Worm (Caenorhabditis elegans) whole organism, L2 larva: ENCODE data around the gene T02B11.9.
"Not testable (repeated sequence)": the region's sequence is repeated elsewhere in the genome, so short reads cannot be mapped to it uniquely, and the experiment has no call there.

ENCODE experiments used
- C34F6.9 ChIP-seq: fragments of 150-350 bp; optimal IDR thresholded peaks from 2 replicates; lab custom pipeline; 2014; ENCODE audit warnings: missing biosample characterization, missing genetic modification characterization
- F13H6.1 ChIP-seq: sonication (generic microtip); optimal IDR thresholded peaks from 2 replicates; lab custom pipeline; 2016; ENCODE audit warnings: missing genetic modification characterization, missing compliant biosample characterization
- ZK546.5 ChIP-seq: sonication (generic microtip); optimal IDR thresholded peaks from 2 replicates; lab custom pipeline; 2017; ENCODE audit warnings: missing biosample characterization, missing genetic modification characterization
- aly-2 ChIP-seq: fragments of 150-350 bp; optimal IDR thresholded peaks from 2 replicates; lab custom pipeline; 2014; ENCODE audit warnings: missing biosample characterization, missing genetic modification characterization
- ceh-82 ChIP-seq: fragments of 150-350 bp; optimal IDR thresholded peaks from 2 replicates; lab custom pipeline; 2014; ENCODE audit warnings: missing biosample characterization, missing genetic modification characterization
- crh-2 ChIP-seq: sonication (generic microtip); optimal IDR thresholded peaks from 2 replicates; lab custom pipeline; 2017; ENCODE audit warnings: missing biosample characterization, missing genetic modification characterization
- elt-1 ChIP-seq: fragments of 150-350 bp; optimal IDR thresholded peaks from 2 replicates; lab custom pipeline; 2014; ENCODE audit warnings: missing biosample characterization, missing genetic modification characterization
- elt-3 ChIP-seq: sonication (generic microtip); optimal IDR thresholded peaks from 2 replicates; lab custom pipeline; 2017; ENCODE audit warnings: missing biosample characterization, missing genetic modification characterization
- fos-1 ChIP-seq: fragments of 150-350 bp; optimal IDR thresholded peaks from 2 replicates; lab custom pipeline; 2014; ENCODE audit warnings: missing biosample characterization, missing genetic modification characterization
- gmeb-1 ChIP-seq: fragments of 150-350 bp; optimal IDR thresholded peaks from 2 replicates; lab custom pipeline; 2014; ENCODE audit warnings: missing biosample characterization, missing genetic modification characterization
- lin-11 ChIP-seq: fragments of 150-350 bp; sonication (generic microtip); optimal IDR thresholded peaks from 2 replicates; lab custom pipeline; 2014; ENCODE audit warnings: missing biosample characterization, missing genetic modification characterization, inconsistent platforms, mixed read lengths
- lin-13 ChIP-seq: fragments of 150-350 bp; optimal IDR thresholded peaks from 2 replicates; lab custom pipeline; 2014; ENCODE audit warnings: missing biosample characterization, missing genetic modification reagents, missing genetic modification characterization
- lin-39 ChIP-seq: fragments of 150-350 bp; optimal IDR thresholded peaks from 2 replicates; lab custom pipeline; 2014; ENCODE audit warnings: missing biosample characterization, missing genetic modification reagents, missing genetic modification characterization
- mab-5 ChIP-seq: fragments of 150-350 bp; optimal IDR thresholded peaks from 2 replicates; lab custom pipeline; 2014; ENCODE audit warnings: missing biosample characterization, missing genetic modification characterization
- mbf-1 ChIP-seq: sonication (generic microtip); optimal IDR thresholded peaks from 2 replicates; lab custom pipeline; 2017; ENCODE audit warnings: missing biosample characterization, missing genetic modification characterization
- mdl-1 ChIP-seq, 2 experiments: fragments of 150-350 bp in 1 of 2; sonication (generic microtip) in 1 of 2; optimal IDR thresholded peaks; 2 replicates each; lab custom pipeline; 2017; ENCODE audit warnings: missing biosample characterization in 2 of 2, missing genetic modification characterization in 2 of 2
- nhr-10 ChIP-seq: sonication (generic microtip); optimal IDR thresholded peaks from 2 replicates; lab custom pipeline; 2017; ENCODE audit warnings: missing biosample characterization, missing genetic modification characterization
- nhr-11 ChIP-seq: fragments of 150-350 bp; optimal IDR thresholded peaks from 2 replicates; lab custom pipeline; 2014; ENCODE audit warnings: missing biosample characterization, missing genetic modification characterization
- nhr-21 ChIP-seq: fragments of 150-350 bp; optimal IDR thresholded peaks from 2 replicates; lab custom pipeline; 2014; ENCODE audit warnings: missing biosample characterization, missing genetic modification characterization
- nhr-23 ChIP-seq: fragments of 150-350 bp; optimal IDR thresholded peaks from 2 replicates; lab custom pipeline; 2014; ENCODE audit warnings: missing biosample characterization, missing genetic modification reagents, missing genetic modification characterization
- nhr-6 ChIP-seq: fragments of 150-350 bp; optimal IDR thresholded peaks from 2 replicates; lab custom pipeline; 2014; ENCODE audit warnings: missing biosample characterization, missing genetic modification characterization
- nhr-77 ChIP-seq: fragments of 150-350 bp; optimal IDR thresholded peaks from 2 replicates; lab custom pipeline; 2014; ENCODE audit warnings: missing biosample characterization, missing genetic modification characterization
- peb-1 ChIP-seq: fragments of 150-350 bp; optimal IDR thresholded peaks from 2 replicates; lab custom pipeline; 2014; ENCODE audit warnings: missing biosample characterization, missing genetic modification characterization
- skn-1 ChIP-seq: sonication (generic microtip); optimal IDR thresholded peaks from 2 replicates; lab custom pipeline; 2017; ENCODE audit warnings: missing biosample characterization, missing genetic modification characterization
- sma-3 ChIP-seq: sonication (generic microtip); optimal IDR thresholded peaks from 2 replicates; lab custom pipeline; 2016; ENCODE audit warnings: missing genetic modification reagents, missing genetic modification characterization, missing compliant biosample characterization
- sma-9 ChIP-seq, 2 experiments: fragments of 150-350 bp in 1 of 2; sonication (generic microtip) in 1 of 2; optimal IDR thresholded peaks; 2 replicates each; lab custom pipeline; 2014 to 2016; ENCODE audit warnings: missing genetic modification characterization in 2 of 2, mild to moderate bottlenecking in 1 of 2, missing biosample characterization in 1 of 2, missing compliant biosample characterization in 1 of 2, missing genetic modification reagents in 1 of 2, moderate library complexity in 1 of 2
- snpc-4 ChIP-seq: fragments of 150-350 bp; optimal IDR thresholded peaks from 2 replicates; lab custom pipeline; 2014; ENCODE audit warnings: missing biosample characterization, missing genetic modification characterization
- unc-55 ChIP-seq: fragments of 150-350 bp; sonication (generic microtip); optimal IDR thresholded peaks from 3 replicates; lab custom pipeline; 2014; ENCODE audit warnings: missing biosample characterization, missing genetic modification reagents, missing genetic modification characterization
- unc-62 ChIP-seq: fragments of 150-350 bp; optimal IDR thresholded peaks from 2 replicates; lab custom pipeline; 2014; ENCODE audit warnings: missing biosample characterization, missing genetic modification reagents, missing genetic modification characterization
- zag-1 ChIP-seq: fragments of 150-350 bp; optimal IDR thresholded peaks from 2 replicates; lab custom pipeline; 2014; ENCODE audit warnings: missing biosample characterization, missing genetic modification characterization
- ztf-1 ChIP-seq: fragments of 200-800 bp; sonication (Bioruptor generic); conservative IDR thresholded peaks from 2 replicates; pipeline ENCODE4 v1.3.6; 2022; ENCODE audit warnings: missing genetic modification characterization, missing compliant biosample characterization
- ztf-11 ChIP-seq: sonication (generic microtip); optimal IDR thresholded peaks from 2 replicates; lab custom pipeline; 2017; ENCODE audit warnings: missing biosample characterization, missing genetic modification characterization

The T02B11.9 gene

DNA sequence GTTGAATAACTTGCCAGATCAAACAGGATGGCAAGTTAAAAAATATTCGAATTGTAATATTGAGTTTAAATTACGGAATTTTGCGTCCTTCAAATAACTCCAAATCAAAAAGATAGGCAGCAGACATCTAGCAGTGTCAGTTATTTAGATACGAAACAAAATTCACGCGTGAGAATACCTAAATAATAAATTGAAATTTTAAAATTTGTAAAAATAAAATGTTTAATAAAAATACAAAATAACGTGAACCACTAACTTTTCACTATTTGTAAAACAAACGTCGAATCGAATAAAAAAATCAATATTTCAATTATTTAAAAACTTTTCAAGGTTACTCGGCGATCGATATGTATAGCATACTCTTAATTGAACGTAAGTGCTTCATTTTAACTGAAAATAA is at the start of gene T02B11.9:
T02B11.9 (plus strand) TSS at position 301 of the 400 bp plus-strand sequence.
- TF ChIP-seq lin-11 (tag; lab: Kevin White, UChicago) (no peak), nhr-6 (tag; lab: Kevin White, UChicago) (no peak), C34F6.9 (tag; lab: Kevin White, UChicago) (no peak), nhr-21 (tag; lab: Kevin White, UChicago) (no peak), fos-1 (no peak), elt-1 (tag; lab: Kevin White, UChicago) (no peak), nhr-23 (tag; lab: Kevin White, UChicago) (no peak), gmeb-1 (tag; lab: Kevin White, UChicago) (no peak), F13H6.1 (tag; lab: Kevin White, UChicago) (no peak), mdl-1 (tag; optimal IDR thresholded peaks at IDR 0.05; lab: Kevin White, UChicago) (no peak), ztf-11 (tag; lab: Kevin White, UChicago) (no peak), mbf-1 (tag; lab: Kevin White, UChicago) (no peak), unc-62 (GFP tag; lab: Kevin White, UChicago) (no peak)
- TF ChIP-seq, all 48 proteins: peak for 0

DNA sequence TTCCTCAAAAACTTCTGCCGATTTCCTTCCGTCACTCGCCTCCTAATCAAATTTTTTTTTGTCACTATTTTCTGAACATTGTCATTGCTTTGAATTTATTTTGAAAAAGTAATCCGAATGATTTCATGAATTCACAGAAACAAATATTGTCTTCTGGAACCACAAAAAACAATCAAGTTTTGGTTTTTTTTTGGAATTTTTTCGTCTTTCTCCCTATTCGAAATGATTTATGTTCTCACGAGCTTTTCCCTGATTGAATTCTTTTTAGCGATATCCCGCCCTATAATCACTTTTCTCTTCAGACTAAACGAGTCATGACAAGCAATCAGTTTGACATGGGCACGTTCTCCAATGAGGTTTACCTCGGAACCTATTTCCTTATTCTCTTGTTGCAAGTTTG is 42.7 kb upstream of the T02B11.9 start, which contains the start of gene F41H8.1:
F41H8.1 (plus strand) TSS at position 301 of the 400 bp plus-strand sequence.
- TF ChIP-seq lin-13 (GFP tag; lab: Kevin White, UChicago), result no peak
- no peak for TF ChIP-seq sma-9 (GFP tag; optimal IDR thresholded peaks at IDR 0.05; lab: Kevin White, UChicago)
- TF ChIP-seq sma-9 (tag; optimal IDR thresholded peaks at IDR 0.05; lab: Kevin White, UChicago), result no peak
- TF ChIP-seq C34F6.9 (tag; lab: Kevin White, UChicago), result no peak
- no peak for TF ChIP-seq lin-39 (tag; lab: Kevin White, UChicago)
- no peak for TF ChIP-seq nhr-23 (tag; lab: Kevin White, UChicago)
- no peak for TF ChIP-seq skn-1 (tag; lab: Kevin White, UChicago)
- TF ChIP-seq nhr-77, result no peak
- no peak for TF ChIP-seq nhr-10 (tag; lab: Kevin White, UChicago)
- TF ChIP-seq gmeb-1 (tag; lab: Kevin White, UChicago), result no peak
- TF ChIP-seq fos-1, result no peak
- TF ChIP-seq ZK546.5 (tag; lab: Kevin White, UChicago), result no peak
- no peak for TF ChIP-seq zag-1 (tag; lab: Kevin White, UChicago)

DNA sequence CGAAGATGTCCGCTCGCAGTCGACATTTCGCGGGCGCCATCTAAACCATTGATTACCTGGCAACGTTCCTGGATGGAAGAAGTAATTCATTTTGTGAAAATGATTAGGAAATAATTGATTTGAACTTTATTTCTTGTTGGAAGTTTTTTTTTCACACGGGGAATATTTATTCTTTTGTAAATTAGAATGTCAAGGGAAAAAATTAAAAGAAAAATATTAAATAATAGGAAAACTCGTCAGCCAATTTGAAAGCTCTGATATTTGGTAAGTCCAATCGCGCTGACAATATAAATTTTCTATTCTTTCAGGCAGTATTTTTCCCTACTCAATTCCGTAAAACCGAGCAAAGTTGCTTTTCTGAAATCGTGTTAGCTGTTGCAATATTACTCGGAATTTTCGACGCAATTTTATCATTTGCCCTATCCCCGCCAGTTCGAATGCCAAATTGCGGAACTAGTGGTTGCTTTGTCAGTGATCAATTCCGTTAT is 37.0 kb upstream of the T02B11.9 start, which contains the start of the genes K09C6.7 and K09C6.10:
K09C6.7 (minus strand) TSS at position 101 of the 488 bp plus-strand sequence.
K09C6.10 (plus strand) TSS at position 438 of the 488 bp plus-strand sequence.
- not testable (repeated sequence) for TF ChIP-seq lin-13 (GFP tag; lab: Kevin White, UChicago); elt-3 (tag; lab: Kevin White, UChicago); mab-5 (tag; lab: Kevin White, UChicago)
- TF ChIP-seq, all 48 proteins: peak for 0; not testable (repeated sequence) for 48

ce11 chrV:842611-843010 is 33.4 kb upstream of the T02B11.9 start:
- TF ChIP-seq ztf-11 (tag; lab: Kevin White, UChicago), result no peak
- no peak for TF ChIP-seq crh-2
- TF ChIP-seq skn-1 (tag; lab: Kevin White, UChicago), result no peak
- no peak for TF ChIP-seq gmeb-1 (tag; lab: Kevin White, UChicago)
- no peak for TF ChIP-seq peb-1 (tag; lab: Kevin White, UChicago)
- no peak for TF ChIP-seq fos-1
- TF ChIP-seq unc-55, result no peak
- no peak for TF ChIP-seq zag-1 (tag; lab: Kevin White, UChicago)
- TF ChIP-seq aly-2 (tag; lab: Kevin White, UChicago), result no peak
- no peak for TF ChIP-seq elt-3 (tag; lab: Kevin White, UChicago)
- no peak for TF ChIP-seq lin-11 (tag; lab: Kevin White, UChicago)
- no peak for TF ChIP-seq lin-39 (tag; lab: Kevin White, UChicago)
- no peak for TF ChIP-seq nhr-11 (tag; lab: Kevin White, UChicago)
- no peak for TF ChIP-seq ceh-82 (tag; lab: Kevin White, UChicago)
- no peak for TF ChIP-seq lin-13 (GFP tag; lab: Kevin White, UChicago)
- no peak for TF ChIP-seq unc-62 (GFP tag; lab: Kevin White, UChicago)
- TF ChIP-seq snpc-4 (tag; lab: Kevin White, UChicago), result no peak
- TF ChIP-seq mab-5 (tag; lab: Kevin White, UChicago), result no peak
- TF ChIP-seq, all 48 proteins: peak for 0

ce11 chrV:843118-843517 is 32.9 kb upstream of the T02B11.9 start, which contains the start of gene K09C6.8:
TSS of gene K09C6.8 (minus strand) at chrV:843218.
- not testable (repeated sequence) for TF ChIP-seq ztf-1; ZK546.5 (tag; lab: Kevin White, UChicago); sma-3
- TF ChIP-seq, all 48 proteins: peak for 0; not testable (repeated sequence) for 48
